Fruit fly (Drosophila melanogaster): Measurements from ENCODE around the gene ed.

The ed gene

DNA sequence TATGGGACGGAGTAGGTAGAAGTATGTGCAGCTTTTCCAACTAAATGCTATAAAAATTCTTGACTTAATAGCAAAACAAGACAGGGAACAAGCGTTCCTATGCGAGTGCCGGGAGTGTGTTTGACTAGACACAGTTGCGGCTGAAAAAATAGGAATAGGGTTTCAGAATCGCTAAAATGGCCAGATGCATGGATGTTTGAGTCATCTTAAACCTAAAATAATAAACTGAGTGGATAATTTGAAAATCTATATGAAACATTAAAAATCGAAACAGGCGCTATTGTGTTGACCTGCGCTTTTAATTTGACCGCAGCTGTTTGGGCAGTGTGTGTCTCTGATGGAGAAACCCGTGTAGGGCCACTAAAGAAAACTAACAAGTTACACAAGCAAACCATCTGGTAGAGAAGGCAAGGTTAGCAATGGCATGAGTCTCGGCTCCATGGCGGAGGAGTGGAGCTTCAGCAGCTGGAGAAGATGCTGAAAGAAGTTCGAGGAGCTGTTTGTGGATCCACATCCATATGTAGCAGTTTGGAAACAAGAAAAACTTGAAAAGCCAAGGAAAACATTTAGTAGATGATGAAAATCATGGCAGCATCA, 62.6 kb downstream of the ed start (continued):
- TF ChIP-seq CG8944 (GFP tag; optimal IDR thresholded peaks at IDR 0.05), result peak; percentile 78
- 0 out of 2 replicates have a peak, but pooled peaks have one; percentile 43 for TF ChIP-seq Lim3 (GFP tag; IDR thresholded peaks at IDR 0.05)
- peak; percentile 27; the same call in 1 of the 2 replicates for TF ChIP-seq MBD-R2 (GFP tag; IDR thresholded peaks at IDR 0.05)
- TF ChIP-seq Gsc (GFP tag; IDR thresholded peaks at IDR 0.05), result 0 out of 2 replicates have a peak, but pooled peaks have one; percentile 27
- peak; percentile 78 for TF ChIP-seq CG2678 (tag; optimal IDR thresholded peaks at IDR 0.05)
- peak; percentile 83 for TF ChIP-seq CG12769 (tag; optimal IDR thresholded peaks at IDR 0.05)
- peak; percentile 68 for TF ChIP-seq ewg (GFP tag; optimal IDR thresholded peaks at IDR 0.05)
- TF ChIP-seq CG7745 (tag; optimal IDR thresholded peaks at IDR 0.05), result no peak
- TF ChIP-seq hb (GFP tag; IDR thresholded peaks at IDR 0.05; ENCODE audit: partially characterized antibody), result no peak
- peak; percentile 72 for TF ChIP-seq mam (GFP tag; optimal IDR thresholded peaks at IDR 0.05)
- TF ChIP-seq aop (GFP tag; IDR thresholded peaks at IDR 0.05), result 0 out of 2 replicates have a peak, but pooled peaks have one; percentile 21
- peak; percentile 65 for TF ChIP-seq ssp (GFP tag; IDR thresholded peaks at IDR 0.05)
- TF ChIP-seq caup (GFP tag; optimal IDR thresholded peaks at IDR 0.05; ENCODE audit: severe bottlenecking), result peak; percentile 62
- peak; percentile 57 for TF ChIP-seq D19A (tag; optimal IDR thresholded peaks at IDR 0.05)
- peak; percentile 52 for TF ChIP-seq CG16815 (GFP tag; optimal IDR thresholded peaks at IDR 0.05)
- TF ChIP-seq CG10979 (tag; optimal IDR thresholded peaks at IDR 0.05), result peak; percentile 81
- TF ChIP-seq Hr39 (optimal IDR thresholded peaks at IDR 0.05), result no peak
- TF ChIP-seq HmgZ (tag; optimal IDR thresholded peaks at IDR 0.05), result peak; percentile 46
- peak; percentile 86 for TF ChIP-seq Ptx1 (GFP tag; IDR thresholded peaks at IDR 0.05)
- TF ChIP-seq CG7786 (GFP tag; optimal IDR thresholded peaks at IDR 0.05), result peak; percentile 82
- TF ChIP-seq Sox102F (GFP tag; optimal IDR thresholded peaks at IDR 0.05), result peak; percentile 87
- TF ChIP-seq Dad (GFP tag; optimal IDR thresholded peaks at IDR 0.05), result peak; percentile 5
- TF ChIP-seq kah (GFP tag; optimal IDR thresholded peaks at IDR 0.05), result peak; percentile 17
- TF ChIP-seq inv (GFP tag; IDR thresholded peaks at IDR 0.05; ENCODE audit: partially characterized antibody), result no peak
- peak; percentile 3 for TF ChIP-seq sug (tag; optimal IDR thresholded peaks at IDR 0.05)
- no peak for TF ChIP-seq stwl (tag; optimal IDR thresholded peaks at IDR 0.05)
- peak; percentile 69 for TF ChIP-seq CG1647 (GFP tag; optimal IDR thresholded peaks at IDR 0.05)
- TF ChIP-seq CG11456 (GFP tag; IDR thresholded peaks at IDR 0.05), result peak; percentile 81
- TF ChIP-seq CG8281 (tag; optimal IDR thresholded peaks at IDR 0.05), result no peak
- TF ChIP-seq vfl (GFP tag; optimal IDR thresholded peaks at IDR 0.05), result peak; percentile 11
- peak; percentile 75 for TF ChIP-seq fd96Cb (tag; optimal IDR thresholded peaks at IDR 0.05)
- TF ChIP-seq CG4707 (GFP tag; optimal IDR thresholded peaks at IDR 0.05), result peak; percentile 48
- TF ChIP-seq CG2116 (GFP tag; optimal IDR thresholded peaks at IDR 0.05), result no peak
- no peak for TF ChIP-seq CG2129 (GFP tag; IDR thresholded peaks at IDR 0.05; ENCODE audit: partially characterized antibody)
- no peak for TF ChIP-seq Dref (GFP tag; IDR thresholded peaks at IDR 0.05)
- peak; percentile 42 for TF ChIP-seq pho (GFP tag; optimal IDR thresholded peaks at IDR 0.05)
- TF ChIP-seq CG6854 (GFP tag; optimal IDR thresholded peaks at IDR 0.05), result no peak
- TF ChIP-seq CG5953 (GFP tag; IDR thresholded peaks at IDR 0.05), result peak; percentile 83
- peak; percentile 65 for TF ChIP-seq sd (tag; optimal IDR thresholded peaks at IDR 0.05)
- TF ChIP-seq CG10274 (GFP tag; optimal IDR thresholded peaks at IDR 0.05), result peak; percentile 14
- peak; percentile 55 to 79 for TF ChIP-seq Hr51 (GFP tag; optimal IDR thresholded peaks at IDR 0.05)
- TF ChIP-seq CG13624 (GFP tag; optimal IDR thresholded peaks at IDR 0.05), result peak; percentile 53
- peak; percentile 58 for TF ChIP-seq tup (GFP tag; optimal IDR thresholded peaks at IDR 0.05)
- TF ChIP-seq shn (GFP tag; optimal IDR thresholded peaks at IDR 0.05), result peak; percentile 33
- peak; percentile 73 for TF ChIP-seq HLH54F (GFP tag; optimal IDR thresholded peaks at IDR 0.05)
- no peak for TF ChIP-seq dan (GFP tag; IDR thresholded peaks at IDR 0.05)
- TF ChIP-seq Ravus (GFP tag; IDR thresholded peaks at IDR 0.05), result peak; percentile 22; the same call in 1 of the 2 replicates
- peak; percentile 85 for TF ChIP-seq Drgx (GFP tag; IDR thresholded peaks at IDR 0.05)
- TF ChIP-seq CG3847 (GFP tag; IDR thresholded peaks at IDR 0.05), result peak; percentile 53
- TF ChIP-seq CG6175 (GFP tag; IDR thresholded peaks at IDR 0.05), result 0 out of 3 replicates have a peak, but pooled peaks have one; percentile 13
